Worm (Caenorhabditis elegans) whole organism, young adult: ENCODE data around the gene dohh-1.
A peak's percentile ranks its signal among the peaks of the same experiment; 100 is the strongest.

Experiments
- B0261.1 ChIP-seq: sonication (generic microtip); optimal IDR thresholded peaks from 2 replicates; lab custom pipeline; 2016; ENCODE audit warnings: mild to moderate bottlenecking, missing genetic modification characterization, moderate library complexity, missing compliant biosample characterization
- B0336.3 ChIP-seq: fragments of 200-800 bp; sonication (Bioruptor generic); IDR thresholded peaks from 2 replicates; pipeline ENCODE4 v1.3.6; 2022; ENCODE audit warnings: missing genetic modification characterization, missing compliant biosample characterization
- C17E4.6 ChIP-seq: fragments of 200-800 bp; sonication (Bioruptor generic); IDR thresholded peaks from 2 replicates; pipeline ENCODE4 v1.3.6; 2022; ENCODE audit warnings: missing genetic modification reagents, missing genetic modification characterization, missing compliant biosample characterization
- F23B12.7 ChIP-seq: sonication (generic microtip); optimal IDR thresholded peaks from 2 replicates; lab custom pipeline; 2017; ENCODE audit warnings: missing genetic modification characterization, mild to moderate bottlenecking, missing compliant biosample characterization, antibody characterized with exemption, moderate library complexity; ENCODE audit not compliant: insufficient read depth
- F39B2.1 ChIP-seq: fragments of 200-800 bp; sonication (Bioruptor generic); IDR thresholded peaks from 2 replicates; pipeline ENCODE4 v1.3.6; 2022; ENCODE audit warnings: missing genetic modification reagents, missing genetic modification characterization, missing compliant biosample characterization
- K11D2.4 ChIP-seq: fragments of 200-800 bp; sonication (Bioruptor generic); IDR thresholded peaks from 2 replicates; pipeline ENCODE4 v1.3.6; 2022; ENCODE audit warnings: missing genetic modification reagents, missing genetic modification characterization, missing compliant biosample characterization
- T26A5.8 ChIP-seq: sonication (generic microtip); optimal IDR thresholded peaks from 2 replicates; lab custom pipeline; 2016; ENCODE audit warnings: missing genetic modification characterization, missing compliant biosample characterization
- Y53F4B.3 ChIP-seq: fragments of 200-800 bp; sonication (Bioruptor generic); IDR thresholded peaks from 2 replicates; pipeline ENCODE4 v1.3.6; 2022; ENCODE audit warnings: missing genetic modification reagents, missing genetic modification characterization, missing compliant biosample characterization
- Y95B8A.8 ChIP-seq: fragments of 200-800 bp; sonication (Bioruptor generic); IDR thresholded peaks from 2 replicates; pipeline ENCODE4 v1.3.6; 2022; ENCODE audit warnings: missing genetic modification reagents, missing genetic modification characterization, missing compliant biosample characterization
- attf-3 ChIP-seq: fragments of 200-800 bp; sonication (Bioruptor generic); conservative IDR thresholded peaks from 2 replicates; pipeline ENCODE4 v1.3.6; 2022; ENCODE audit warnings: missing genetic modification reagents, missing genetic modification characterization, missing compliant biosample characterization
- bed-2 ChIP-seq: fragments of 200-800 bp; sonication (Bioruptor generic); IDR thresholded peaks from 2 replicates; pipeline ENCODE4 v1.3.6; 2022; ENCODE audit warnings: missing genetic modification reagents, missing genetic modification characterization, missing compliant biosample characterization
- ccch-3 ChIP-seq: fragments of 200-800 bp; sonication (Bioruptor generic); optimal IDR thresholded peaks from 2 replicates; lab custom pipeline; 2018; ENCODE audit warnings: mild to moderate bottlenecking, missing genetic modification characterization, missing compliant biosample characterization
- cebp-1 ChIP-seq, 2 experiments: fragments of 200-800 bp in 1 of 2; sonication (Bioruptor generic) in 1 of 2; sonication (generic microtip) in 1 of 2; IDR thresholded peaks in 1 of 2; optimal IDR thresholded peaks in 1 of 2; 2 replicates each; pipeline versions ENCODE4 v1.3.6 to Lab custom; 2017 to 2022; ENCODE audit warnings: missing compliant biosample characterization in 2 of 2, missing genetic modification characterization in 2 of 2, mild to moderate bottlenecking in 1 of 2, missing genetic modification reagents in 1 of 2, moderate library complexity in 1 of 2
- ceh-100 ChIP-seq: fragments of 200-800 bp; sonication (Bioruptor generic); IDR thresholded peaks from 2 replicates; pipeline ENCODE4 v1.3.6; 2022; ENCODE audit warnings: missing genetic modification reagents, missing genetic modification characterization, missing compliant biosample characterization
- ceh-58 ChIP-seq: fragments of 200-800 bp; sonication (Bioruptor generic); IDR thresholded peaks from 2 replicates; pipeline ENCODE4 v1.3.6; 2022; ENCODE audit warnings: missing genetic modification characterization, missing compliant biosample characterization
- die-1 ChIP-seq: sonication (generic microtip); optimal IDR thresholded peaks from 2 replicates; lab custom pipeline; 2016; ENCODE audit warnings: missing genotype, mild to moderate bottlenecking, missing genetic modification characterization, missing compliant biosample characterization
- dpff-1 ChIP-seq: sonication (generic microtip); optimal IDR thresholded peaks from 2 replicates; lab custom pipeline; 2017; ENCODE audit warnings: mild to moderate bottlenecking, missing genetic modification characterization, missing compliant biosample characterization
- egl-18 ChIP-seq: fragments of 200-800 bp; sonication (Bioruptor generic); IDR thresholded peaks from 2 replicates; pipeline ENCODE4 v1.3.6; 2022; ENCODE audit warnings: missing genetic modification reagents, missing genetic modification characterization, missing compliant biosample characterization
- egl-44 ChIP-seq: fragments of 200-800 bp; sonication (Bioruptor generic); IDR thresholded peaks from 2 replicates; pipeline ENCODE4 v1.3.6; 2022; ENCODE audit warnings: missing genetic modification reagents, missing genetic modification characterization, missing compliant biosample characterization
- egrh-3 ChIP-seq: fragments of 200-800 bp; sonication (Bioruptor generic); IDR thresholded peaks from 2 replicates; pipeline ENCODE4 v1.3.6; 2022; ENCODE audit warnings: missing genetic modification reagents, missing genetic modification characterization, missing compliant biosample characterization
- ekl-4 ChIP-seq: fragments of 200-800 bp; sonication (Bioruptor generic); IDR thresholded peaks from 2 replicates; pipeline ENCODE4 v1.3.6; 2022; ENCODE audit warnings: missing genetic modification reagents, missing genetic modification characterization, missing compliant biosample characterization
- ets-4 ChIP-seq: fragments of 200-800 bp; sonication (Bioruptor generic); optimal IDR thresholded peaks from 2 replicates; lab custom pipeline; 2018; ENCODE audit warnings: mild to moderate bottlenecking, missing genetic modification characterization, missing compliant biosample characterization
- gei-17 ChIP-seq: fragments of 200-800 bp; sonication (Bioruptor generic); optimal IDR thresholded peaks from 2 replicates; lab custom pipeline; 2018; ENCODE audit warnings: mild to moderate bottlenecking, missing genetic modification characterization, missing compliant biosample characterization
- him-1 ChIP-seq: sonication (generic microtip); optimal IDR thresholded peaks from 2 replicates; lab custom pipeline; 2016; ENCODE audit warnings: missing genotype, missing genetic modification reagents, missing genetic modification characterization, missing compliant biosample characterization
- hmg-1.2 ChIP-seq: fragments of 200-800 bp; sonication (Bioruptor generic); IDR thresholded peaks from 2 replicates; pipeline ENCODE4 v1.3.6; 2022; ENCODE audit warnings: missing genetic modification reagents, missing genetic modification characterization, missing compliant biosample characterization
- hrde-1 ChIP-seq: sonication (generic microtip); optimal IDR thresholded peaks from 2 replicates; lab custom pipeline; 2016; ENCODE audit warnings: missing genetic modification characterization, mild to moderate bottlenecking, missing compliant biosample characterization, moderate library complexity, missing genotype, missing genetic modification reagents, borderline replicate concordance
- let-607 ChIP-seq, 2 experiments: fragments of 200-800 bp in 1 of 2; sonication (Bioruptor generic) in 1 of 2; sonication (generic microtip) in 1 of 2; optimal IDR thresholded peaks; 2 replicates each; lab custom pipeline; 2016 to 2018; ENCODE audit warnings: mild to moderate bottlenecking in 2 of 2, missing compliant biosample characterization in 2 of 2, missing genetic modification characterization in 2 of 2, moderate library complexity in 2 of 2, missing genotype in 1 of 2
- lin-35 ChIP-seq, 3 experiments: fragments of 150-350 bp in 2 of 3; sonication (generic microtip) in 1 of 3; optimal IDR thresholded peaks; 2 replicates each; lab custom pipeline; 2014 to 2018; ENCODE audit warnings: missing biosample characterization in 3 of 3, missing genetic modification characterization in 3 of 3, missing genetic modification reagents in 3 of 3
- lin-40 ChIP-seq: sonication (generic microtip); optimal IDR thresholded peaks from 2 replicates; lab custom pipeline; 2016; ENCODE audit warnings: missing genetic modification characterization, mild to moderate bottlenecking, missing compliant biosample characterization, missing genotype, missing genetic modification reagents
- lsl-1 ChIP-seq: fragments of 200-800 bp; sonication (Bioruptor generic); optimal IDR thresholded peaks from 2 replicates; lab custom pipeline; 2018; ENCODE audit warnings: mild to moderate bottlenecking, missing genetic modification characterization, moderate library complexity, missing compliant biosample characterization
- lsy-27 ChIP-seq: sonication (generic microtip); optimal IDR thresholded peaks from 2 replicates; lab custom pipeline; 2017; ENCODE audit warnings: missing genetic modification characterization, mild to moderate bottlenecking, missing compliant biosample characterization, antibody characterized with exemption, missing genotype, borderline replicate concordance; ENCODE audit not compliant: insufficient read depth
- madf-8 ChIP-seq: fragments of 200-800 bp; sonication (Bioruptor generic); conservative IDR thresholded peaks from 2 replicates; pipeline ENCODE4 v1.3.6; 2022; ENCODE audit warnings: missing genetic modification reagents, missing genetic modification characterization, missing compliant biosample characterization
- mel-28 ChIP-seq: sonication (generic microtip); optimal IDR thresholded peaks from 2 replicates; lab custom pipeline; 2016; ENCODE audit warnings: borderline replicate concordance, mild to moderate bottlenecking, missing genetic modification characterization, missing compliant biosample characterization
- mxl-1 ChIP-seq: sonication (generic microtip); optimal IDR thresholded peaks from 2 replicates; lab custom pipeline; 2016; ENCODE audit warnings: missing genetic modification characterization, missing compliant biosample characterization
- nhr-27 ChIP-seq: fragments of 200-800 bp; sonication (Bioruptor generic); optimal IDR thresholded peaks from 2 replicates; lab custom pipeline; 2018; ENCODE audit warnings: mild to moderate bottlenecking, missing genetic modification characterization, moderate library complexity, missing compliant biosample characterization
- nhr-90 ChIP-seq: sonication (generic microtip); optimal IDR thresholded peaks from 2 replicates; lab custom pipeline; 2016; ENCODE audit warnings: missing genotype, mild to moderate bottlenecking, missing genetic modification characterization, missing compliant biosample characterization
- pha-4 ChIP-seq: fragments of 150-350 bp; sonication (generic microtip); optimal IDR thresholded peaks from 2 replicates; lab custom pipeline; 2014; ENCODE audit warnings: missing biosample characterization, missing genetic modification reagents, missing genetic modification characterization
- rec-8 ChIP-seq, 2 experiments: sonication (generic microtip); optimal IDR thresholded peaks; 2 replicates each; lab custom pipeline; 2016; ENCODE audit warnings: mild to moderate bottlenecking in 2 of 2, missing genetic modification characterization in 2 of 2, missing genetic modification reagents in 2 of 2, missing genotype in 2 of 2, missing biosample characterization in 1 of 2, missing compliant biosample characterization in 1 of 2, moderate library complexity in 1 of 2
- repo-1 ChIP-seq: sonication (generic microtip); optimal IDR thresholded peaks from 2 replicates; lab custom pipeline; 2017; ENCODE audit warnings: mild to moderate bottlenecking, missing genetic modification characterization, missing compliant biosample characterization
- sdz-38 ChIP-seq: sonication (generic microtip); optimal IDR thresholded peaks from 2 replicates; lab custom pipeline; 2016; ENCODE audit warnings: missing genotype, missing genetic modification characterization, missing compliant biosample characterization
- sea-2 ChIP-seq: fragments of 200-800 bp; sonication (Bioruptor generic); IDR thresholded peaks from 2 replicates; pipeline ENCODE4 v1.3.6; 2022; ENCODE audit warnings: missing genetic modification characterization, missing compliant biosample characterization
- snpc-1.3 ChIP-seq: sonication (generic microtip); optimal IDR thresholded peaks from 2 replicates; lab custom pipeline; 2017; ENCODE audit warnings: missing genetic modification characterization, mild to moderate bottlenecking, missing compliant biosample characterization, antibody characterized with exemption, moderate library complexity, missing genotype, missing genetic modification reagents; ENCODE audit not compliant: insufficient read depth
- unc-130 ChIP-seq: sonication (generic microtip); optimal IDR thresholded peaks from 2 replicates; lab custom pipeline; 2016; ENCODE audit warnings: missing genetic modification reagents, missing genetic modification characterization, missing compliant biosample characterization
- ztf-25 ChIP-seq: fragments of 200-800 bp; sonication (Bioruptor generic); IDR thresholded peaks from 2 replicates; pipeline ENCODE4 v1.3.6; 2022; ENCODE audit warnings: missing genetic modification reagents, missing genetic modification characterization, missing compliant biosample characterization

Gene dohh-1

DNA sequence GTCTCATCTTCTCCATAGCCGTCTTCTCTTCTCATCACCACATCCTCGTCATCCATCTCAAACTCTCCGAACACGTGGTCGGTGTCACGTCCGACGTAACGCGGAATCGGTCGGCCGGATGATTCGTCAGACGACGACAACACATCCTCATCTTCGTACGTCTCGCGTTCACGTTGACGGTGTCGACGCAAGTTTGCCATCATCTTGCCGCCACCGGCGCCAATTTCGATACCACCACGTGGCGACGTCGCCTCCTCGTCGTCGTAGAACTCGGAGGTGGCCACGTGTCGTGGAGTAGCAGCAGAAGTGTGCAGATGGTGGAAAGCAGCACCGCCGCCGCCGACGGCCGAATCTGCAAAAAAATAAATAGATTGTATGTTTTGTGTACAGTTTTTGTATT is 32.4 kb upstream of the dohh-1 start (continued):
- no peak for TF ChIP-seq ceh-100 (GFP tag; lab: Robert Waterston, UW)
- TF ChIP-seq ekl-4 (GFP tag; lab: Robert Waterston, UW) = peak; percentile 50; the same call in 1 of the 2 replicates
- TF ChIP-seq egl-44 = peak; percentile 19; the same call in 1 of the 2 replicates
- TF ChIP-seq B0261.1 (tag; lab: Kevin White, UChicago) = no peak
- peak; percentile 6; the same call in 1 of the 2 replicates for TF ChIP-seq C17E4.6 (GFP tag; lab: Robert Waterston, UW)
- TF ChIP-seq ets-4 (GFP tag; lab: Kevin White, UChicago) = no peak
- TF ChIP-seq pha-4 (tag; lab: Kevin White, UChicago) = no peak
- TF ChIP-seq Y95B8A.8 (GFP tag; lab: Robert Waterston, UW) = peak; percentile 77; the same call in 1 of the 2 replicates
- no peak for TF ChIP-seq gei-17 (GFP tag; lab: Kevin White, UChicago)
- TF ChIP-seq lsl-1 (GFP tag; lab: Kevin White, UChicago) = no peak
- no peak for TF ChIP-seq nhr-27 (tag; lab: Kevin White, UChicago)
- peak; percentile 66; the same call in 1 of the 2 replicates for TF ChIP-seq B0336.3 (GFP tag; lab: Robert Waterston, UW)
- peak; percentile 59 for TF ChIP-seq dpff-1 (tag; lab: Kevin White, UChicago)
- no peak for TF ChIP-seq lsy-27 (tag; lab: Kevin White, UChicago)
- TF ChIP-seq F39B2.1 (GFP tag; lab: Robert Waterston, UW) = peak; percentile 6; the same call in 1 of the 2 replicates
- no peak for TF ChIP-seq F23B12.7 (tag; lab: Kevin White, UChicago)
- TF ChIP-seq mel-28 (tag; lab: Kevin White, UChicago) = no peak
- TF ChIP-seq ccch-3 = no peak
- no peak for TF ChIP-seq attf-3
- no peak for TF ChIP-seq hrde-1 (tag; lab: Kevin White, UChicago)
- no peak for TF ChIP-seq unc-130 (GFP tag; lab: Kevin White, UChicago)
- peak in 1 of 2 experiments; percentile 0 for TF ChIP-seq let-607 (tag; optimal IDR thresholded peaks at IDR 0.05; lab: Kevin White, UChicago)
- no peak for TF ChIP-seq rec-8 (tag; optimal IDR thresholded peaks at IDR 0.05; lab: Kevin White, UChicago)
- no peak for TF ChIP-seq lin-35 (GFP tag; optimal IDR thresholded peaks at IDR 0.05; lab: Kevin White, UChicago)
- no peak for TF ChIP-seq T26A5.8 (tag; lab: Kevin White, UChicago)
- no peak for TF ChIP-seq sea-2 (GFP tag; lab: Robert Waterston, UW)
- no peak for TF ChIP-seq sdz-38
- no peak for TF ChIP-seq Y53F4B.3 (GFP tag; lab: Robert Waterston, UW)
- no peak for TF ChIP-seq ceh-58
- TF ChIP-seq nhr-90 = no peak
- TF ChIP-seq ztf-25 (GFP tag; lab: Robert Waterston, UW) = no peak
- no peak for TF ChIP-seq die-1 (tag; lab: Kevin White, UChicago)
- TF ChIP-seq mxl-1 (tag; lab: Kevin White, UChicago) = no peak
- no peak for TF ChIP-seq him-1 (tag; lab: Kevin White, UChicago)

- TF ChIP-seq snpc-1.3 (tag; lab: Kevin White, UChicago) (no peak), lin-40 (tag; lab: Kevin White, UChicago) (no peak), B0336.3 (GFP tag; lab: Robert Waterston, UW) (0 out of 2 replicates have a peak, but pooled peaks have one; percentile 3), egrh-3 (GFP tag; lab: Robert Waterston, UW) (no peak), bed-2 (GFP tag; lab: Robert Waterston, UW) (no peak), die-1 (tag; lab: Kevin White, UChicago) (no peak), egl-18 (GFP tag; lab: Robert Waterston, UW) (no peak), repo-1 (tag; lab: Kevin White, UChicago) (no peak), madf-8 (no peak), K11D2.4 (GFP tag; lab: Robert Waterston, UW) (no peak), cebp-1 (GFP tag; IDR thresholded peaks at IDR 0.05; lab: Robert Waterston, UW) (no peak), cebp-1 (tag; optimal IDR thresholded peaks at IDR 0.05; lab: Kevin White, UChicago) (peak; percentile 6), let-607 (tag; optimal IDR thresholded peaks at IDR 0.05; lab: Kevin White, UChicago) (no peak), Y95B8A.8 (GFP tag; lab: Robert Waterston, UW) (0 out of 2 replicates have a peak, but pooled peaks have one; percentile 8), hmg-1.2 (GFP tag; lab: Robert Waterston, UW) (peak; percentile 24; the same call in 1 of the 2 replicates)
These were observed 31.7 kb upstream of the dohh-1 start for ce11 chrII:10547803-10548693.
